Worm (Caenorhabditis elegans): ENCODE results near the gene ttr-31.

Gene ttr-31

DNA sequence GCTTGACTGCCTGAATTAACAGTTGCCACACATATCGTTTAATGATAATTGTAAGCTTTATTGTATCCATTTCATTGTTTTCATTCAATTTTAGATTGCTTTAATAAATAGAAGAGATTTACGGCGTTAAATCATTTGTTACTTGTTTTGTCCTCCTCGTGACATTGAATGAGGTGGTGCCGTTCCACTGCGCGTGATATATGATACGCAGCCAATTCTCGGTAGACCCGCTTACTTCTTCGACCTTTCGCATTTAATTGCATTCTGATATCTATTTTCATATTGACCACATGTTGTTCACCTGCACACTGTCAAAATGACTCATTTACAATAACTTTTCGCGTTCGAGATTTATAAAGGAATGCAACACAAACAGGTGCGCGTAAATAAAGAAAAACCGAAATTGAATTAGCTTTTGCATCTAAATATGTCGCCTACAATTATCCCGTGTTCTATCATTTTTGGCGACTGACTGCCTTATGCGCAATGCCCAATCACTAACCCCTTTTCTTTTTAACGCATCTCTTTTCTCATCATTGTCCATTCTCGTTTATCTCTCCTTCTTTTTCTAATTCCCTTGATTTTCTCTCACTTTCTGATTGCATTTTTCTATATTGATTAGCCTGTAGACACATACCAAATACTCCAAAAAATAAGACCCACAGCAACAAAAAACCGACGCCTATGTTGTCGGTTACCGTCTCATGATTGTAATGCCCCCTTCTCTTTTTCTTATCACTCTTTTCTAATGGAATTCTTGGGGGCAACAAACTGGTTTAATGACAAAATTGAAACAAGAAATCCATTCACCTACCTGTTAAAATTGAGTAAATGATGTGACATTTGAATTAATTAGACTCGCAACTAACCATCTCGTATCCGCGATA lies 5.8 kb upstream of the ttr-31 start (continued):
- TF ChIP-seq aha-1 (tag; optimal IDR thresholded peaks at IDR 0.05), result no peak
- no peak for TF ChIP-seq nhr-12 (tag; optimal IDR thresholded peaks at IDR 0.05)
- TF ChIP-seq dpl-1 (GFP tag; optimal IDR thresholded peaks at IDR 0.05), result no peak
- TF ChIP-seq ztf-4 (tag; optimal IDR thresholded peaks at IDR 0.05), result no peak
- TF ChIP-seq mep-1 (tag; optimal IDR thresholded peaks at IDR 0.05), result peak; percentile 31
- no peak for TF ChIP-seq unc-130 (tag; optimal IDR thresholded peaks at IDR 0.05)
- TF ChIP-seq snu-23 (GFP tag; optimal IDR thresholded peaks at IDR 0.05), result peak; percentile 55
- TF ChIP-seq nhr-90 (tag; optimal IDR thresholded peaks at IDR 0.05; ENCODE audit: poor library complexity), result peak; percentile 27
- TF ChIP-seq lin-14 (GFP tag; optimal IDR thresholded peaks at IDR 0.05), result peak; percentile 59
- TF ChIP-seq ceh-90 (tag; optimal IDR thresholded peaks at IDR 0.05), result no peak
- TF ChIP-seq lin-15B (tag; optimal IDR thresholded peaks at IDR 0.05), result no peak
- TF ChIP-seq C16A3.4 (tag; optimal IDR thresholded peaks at IDR 0.05), result no peak
- TF ChIP-seq nhr-28 (tag; optimal IDR thresholded peaks at IDR 0.05), result no peak
- peak; percentile 71 for TF ChIP-seq vab-15 (tag; optimal IDR thresholded peaks at IDR 0.05)
- no peak for TF ChIP-seq nhr-47 (tag; optimal IDR thresholded peaks at IDR 0.05)
- TF ChIP-seq blmp-1 (tag; optimal IDR thresholded peaks at IDR 0.05), result peak; percentile 80
- TF ChIP-seq fos-1 (tag; optimal IDR thresholded peaks at IDR 0.05), result no peak

DNA sequence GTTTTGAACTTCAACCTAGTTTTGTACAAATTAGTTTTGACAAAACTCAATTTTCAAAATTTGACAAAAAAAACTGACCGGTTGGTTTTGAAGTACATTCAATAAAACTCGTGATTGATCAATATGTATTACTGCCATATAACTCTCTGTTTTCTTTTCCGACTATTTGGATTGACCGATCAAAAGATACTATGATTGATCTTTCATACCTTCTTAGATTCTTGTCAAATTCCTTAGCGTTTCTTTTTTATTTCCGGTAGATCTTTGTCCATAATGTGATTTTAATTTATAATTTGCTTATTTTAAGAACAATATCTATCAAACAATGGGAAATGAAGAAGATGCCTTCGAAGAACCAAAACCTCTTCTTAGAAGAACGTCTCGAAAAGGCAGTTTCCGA lies 3.5 kb upstream of the ttr-31 start, which contains the start of gene F58A3.3:
Gene F58A3.3 (plus strand): TSS at position 301 of the 400 bp plus-strand sequence.
- no peak for TF ChIP-seq unc-98 (GFP tag; IDR thresholded peaks at IDR 0.05)
- TF ChIP-seq C04F5.9 (tag; optimal IDR thresholded peaks at IDR 0.05), result no peak
- peak; percentile 2 for TF ChIP-seq blmp-1 (tag; optimal IDR thresholded peaks at IDR 0.05)
- no peak for TF ChIP-seq egl-13 (tag; optimal IDR thresholded peaks at IDR 0.05)
- no peak for TF ChIP-seq lin-39 (tag; optimal IDR thresholded peaks at IDR 0.05)
- peak; percentile 19 for TF ChIP-seq lin-14 (GFP tag; optimal IDR thresholded peaks at IDR 0.05)

DNA sequence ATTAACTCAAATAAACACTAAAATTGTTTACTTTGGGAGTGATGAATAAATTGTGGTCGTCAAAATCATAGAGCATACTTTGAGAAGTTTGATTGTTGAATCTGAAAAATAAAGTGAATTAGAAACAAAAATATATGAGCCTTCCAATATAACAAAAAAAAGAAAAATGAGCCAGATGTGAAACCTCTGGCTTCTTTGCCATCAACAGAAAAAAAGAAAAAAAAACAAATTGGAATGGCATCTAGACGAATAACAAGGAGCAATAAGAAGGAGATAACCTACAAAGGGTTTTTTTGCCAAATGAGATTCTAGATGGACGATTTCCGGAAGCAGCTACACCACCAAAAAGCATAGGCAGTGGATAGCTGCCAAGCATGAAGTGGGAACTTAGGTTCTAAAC lies 1.7 kb upstream of the ttr-31 start, which contains the start of gene F58A3.4:
Gene F58A3.4 (minus strand): TSS at position 101 of the 400 bp plus-strand sequence.
- TF ChIP-seq lsy-2 (tag; optimal IDR thresholded peaks at IDR 0.05) (no peak), mdl-1 (tag; optimal IDR thresholded peaks at IDR 0.05) (no peak)

DNA sequence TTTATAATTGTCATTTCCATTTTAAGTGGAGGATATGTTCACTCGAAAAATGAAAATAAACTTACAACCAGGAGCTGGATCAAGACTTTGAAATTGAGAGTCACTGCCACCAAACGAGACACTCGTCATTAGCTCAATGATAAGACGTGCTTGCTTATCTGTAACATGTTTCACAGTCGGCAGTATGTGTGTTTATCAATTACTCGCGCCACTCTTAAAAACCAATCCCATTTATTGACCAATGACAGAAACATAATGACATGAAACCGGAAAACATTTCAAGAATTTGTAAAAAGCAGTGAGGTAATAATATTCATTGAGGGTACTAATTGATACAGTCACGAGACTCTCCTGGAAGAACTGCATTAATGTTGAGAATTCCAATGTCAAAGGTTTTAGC lies 802 bp downstream of the ttr-31 start, which contains the start of gene del-5:
Gene del-5 (minus strand): TSS at position 130 of the 400 bp plus-strand sequence.
- TF ChIP-seq sox-4 (tag; optimal IDR thresholded peaks at IDR 0.05), result no peak
- TF ChIP-seq nhr-19 (GFP tag; conservative IDR thresholded peaks at IDR 0.05), result no peak
- no peak for TF ChIP-seq skn-1 (tag; optimal IDR thresholded peaks at IDR 0.05)
- no peak for TF ChIP-seq rnt-1 (tag; optimal IDR thresholded peaks at IDR 0.05)
- no peak for TF ChIP-seq nhr-71 (tag; optimal IDR thresholded peaks at IDR 0.05)
- no peak for TF ChIP-seq sup-37 (GFP tag; optimal IDR thresholded peaks at IDR 0.05)
- TF ChIP-seq ztf-11 (tag; optimal IDR thresholded peaks at IDR 0.05), result no peak
- peak in 1 of 2 experiments; percentile 32 for TF ChIP-seq lin-35 (GFP tag; optimal IDR thresholded peaks at IDR 0.05)
- no peak for TF ChIP-seq C16A3.4 (tag; optimal IDR thresholded peaks at IDR 0.05)
- TF ChIP-seq unc-98 (GFP tag; IDR thresholded peaks at IDR 0.05), result no peak
- TF ChIP-seq elt-2 (tag; optimal IDR thresholded peaks at IDR 0.05), result peak; percentile 83
- TF ChIP-seq swsn-7 (tag; optimal IDR thresholded peaks at IDR 0.05), result no peak
- no peak for TF ChIP-seq jun-1 (tag; optimal IDR thresholded peaks at IDR 0.05)

DNA sequence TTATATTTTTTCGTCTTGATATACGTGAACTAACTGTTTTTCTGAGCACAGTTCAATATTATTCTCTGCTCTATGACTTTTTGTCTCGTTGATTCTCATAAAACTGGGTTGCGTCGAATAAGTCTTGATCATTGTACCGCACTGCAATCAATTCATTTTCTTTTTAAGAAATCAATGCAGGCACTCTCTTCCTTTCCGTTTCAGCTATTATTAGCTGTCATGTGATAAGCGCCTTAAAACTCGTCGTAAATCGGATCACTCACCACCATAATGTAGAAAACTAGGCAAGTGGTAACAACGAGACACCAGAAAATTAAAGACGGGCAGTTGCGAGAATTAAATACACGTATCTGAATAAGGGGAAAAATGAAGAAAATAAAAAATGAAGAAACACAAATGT lies 1.5 kb downstream of the ttr-31 start:
- TF ChIP-seq hpl-2 (GFP tag; optimal IDR thresholded peaks at IDR 0.05) (peak; percentile 32), lin-35 (GFP tag; optimal IDR thresholded peaks at IDR 0.05) (peak in 1 of 2 experiments; percentile 44), nhr-90 (tag; optimal IDR thresholded peaks at IDR 0.05; ENCODE audit: poor library complexity) (peak; percentile 5), lin-39 (tag; optimal IDR thresholded peaks at IDR 0.05) (no peak), elt-2 (tag; optimal IDR thresholded peaks at IDR 0.05) (peak; percentile 33)
